Worm (Caenorhabditis elegans): ENCODE results near the gene Y1A5A.1.

DNA sequence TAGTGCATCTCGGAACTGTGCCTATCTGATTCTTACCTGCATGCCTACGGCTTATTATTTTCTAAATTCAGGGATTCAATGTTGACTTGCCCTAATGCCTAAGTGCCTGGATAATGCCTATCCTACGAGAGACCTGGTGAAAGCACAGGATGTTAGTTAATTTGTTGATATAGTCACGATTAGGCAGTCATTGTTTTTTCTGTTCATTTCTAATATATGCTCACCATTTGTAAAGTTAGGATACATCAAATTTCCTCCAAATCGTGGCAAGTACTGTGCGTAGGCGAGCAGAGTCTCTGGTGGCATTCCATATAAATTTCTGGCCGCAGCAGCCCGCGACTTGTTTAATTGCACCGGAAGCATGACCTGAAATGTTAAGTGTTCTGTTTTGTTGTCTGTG is 20.3 kb downstream of the Y1A5A.1 start:
- no peak for TF ChIP-seq flt-1 (GFP tag; IDR thresholded peaks at IDR 0.05)
- no peak for TF ChIP-seq F13C5.2 (tag; optimal IDR thresholded peaks at IDR 0.05)
- TF ChIP-seq hnd-1 (tag; optimal IDR thresholded peaks at IDR 0.05), result no peak
- no peak for TF ChIP-seq hmbx-1 (tag; optimal IDR thresholded peaks at IDR 0.05)
- TF ChIP-seq B0310.2 (tag; optimal IDR thresholded peaks at IDR 0.05), result no peak
- TF ChIP-seq ama-1 (optimal IDR thresholded peaks at IDR 0.05), result no peak
- TF ChIP-seq sea-1 (GFP tag; conservative IDR thresholded peaks at IDR 0.05), result no peak
- no peak for TF ChIP-seq tra-4 (tag; optimal IDR thresholded peaks at IDR 0.05)
- no peak for TF ChIP-seq pes-1 (GFP tag; IDR thresholded peaks at IDR 0.05)
- no peak for TF ChIP-seq ceh-36 (tag; optimal IDR thresholded peaks at IDR 0.05)
- TF ChIP-seq tbx-37 (GFP tag; conservative IDR thresholded peaks at IDR 0.05), result no peak
- no peak for TF ChIP-seq scrt-1 (GFP tag; IDR thresholded peaks at IDR 0.05)

Data from whole organism, early embryonic.